Fruit fly (Drosophila melanogaster): ENCODE results near the gene Ing3.

Gene Ing3

DNA sequence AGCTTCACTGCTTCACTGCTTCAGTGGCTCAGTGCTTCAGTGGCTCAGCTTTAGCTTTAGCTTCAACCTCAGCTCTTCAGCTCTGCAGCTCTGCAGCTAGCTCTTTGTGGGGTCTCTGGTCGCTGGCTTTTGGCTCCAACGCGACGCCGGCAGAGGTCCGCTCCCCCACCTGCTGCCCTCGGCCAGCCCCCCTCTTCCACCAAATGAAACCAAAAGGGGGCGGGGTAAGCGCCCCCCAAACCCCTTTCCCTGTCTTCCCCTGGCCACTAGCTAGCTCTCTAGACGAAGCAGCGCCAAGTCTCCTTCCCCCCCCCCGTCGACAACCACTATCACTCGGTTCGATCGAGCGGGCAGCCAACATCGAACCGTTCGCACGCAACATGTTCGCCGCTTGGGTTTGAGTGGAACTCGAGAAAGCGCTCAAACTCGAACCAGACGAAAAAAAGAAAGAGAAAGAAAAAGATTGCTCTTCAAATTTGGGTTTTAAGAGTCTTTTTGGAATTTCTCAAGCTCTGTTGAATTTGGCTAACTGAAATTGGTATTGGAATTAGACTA lies 40.1 kb upstream of the Ing3 start, which contains the start of gene Cyp18a1:
Cyp18a1 (minus strand) TSS at position 95 of the 555 bp plus-strand sequence.
- TF ChIP-seq EcR (GFP tag; optimal IDR thresholded peaks at IDR 0.05) (peak; percentile 67), CG32121 (GFP tag; IDR thresholded peaks at IDR 0.05) (0 out of 2 replicates have a peak, but pooled peaks have one; percentile 18), CG8301 (tag; optimal IDR thresholded peaks at IDR 0.05) (no peak), CG13204 (GFP tag; optimal IDR thresholded peaks at IDR 0.05) (peak; percentile 76), Pif1A (GFP tag; optimal IDR thresholded peaks at IDR 0.05) (no peak), Ets98B (GFP tag; IDR thresholded peaks at IDR 0.05) (no peak), rn (GFP tag; IDR thresholded peaks at IDR 0.05) (no peak), CG15710 (tag; optimal IDR thresholded peaks at IDR 0.05) (no peak), CG8159 (tag; optimal IDR thresholded peaks at IDR 0.05) (no peak)

DNA sequence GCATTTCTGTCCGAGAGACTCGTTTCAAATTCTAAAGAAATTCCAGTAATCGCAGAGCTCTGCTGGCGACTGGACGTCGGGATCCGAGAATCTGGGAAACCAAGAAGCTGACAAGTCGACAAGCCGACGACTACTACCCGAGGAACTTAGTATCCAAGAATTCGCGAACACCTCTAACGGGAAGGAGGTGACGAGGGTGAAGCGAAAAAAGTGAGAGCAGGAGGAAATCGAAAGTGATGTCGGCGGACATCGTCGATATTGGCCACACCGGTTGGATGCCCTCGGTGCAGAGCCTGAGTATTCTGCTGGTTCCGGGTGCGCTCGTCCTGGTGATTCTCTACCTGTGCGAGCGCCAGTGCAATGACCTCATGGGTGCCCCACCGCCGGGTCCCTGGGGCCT lies 32.8 kb upstream of the Ing3 start, which contains the start of gene phtm:
phtm (plus strand) TSS at position 41 of the 400 bp plus-strand sequence.
- TF ChIP-seq CG10348 (GFP tag; IDR thresholded peaks at IDR 0.05) (no peak), CG15710 (tag; optimal IDR thresholded peaks at IDR 0.05) (no peak), Ets98B (GFP tag; IDR thresholded peaks at IDR 0.05) (no peak), gl (tag; optimal IDR thresholded peaks at IDR 0.05) (no peak), rn (GFP tag; IDR thresholded peaks at IDR 0.05) (no peak), fd96Ca (GFP tag; IDR thresholded peaks at IDR 0.05) (no peak), CG12605 (GFP tag; IDR thresholded peaks at IDR 0.05) (no peak), EcR (GFP tag; optimal IDR thresholded peaks at IDR 0.05) (peak; percentile 20), CG8301 (tag; optimal IDR thresholded peaks at IDR 0.05) (no peak)

DNA sequence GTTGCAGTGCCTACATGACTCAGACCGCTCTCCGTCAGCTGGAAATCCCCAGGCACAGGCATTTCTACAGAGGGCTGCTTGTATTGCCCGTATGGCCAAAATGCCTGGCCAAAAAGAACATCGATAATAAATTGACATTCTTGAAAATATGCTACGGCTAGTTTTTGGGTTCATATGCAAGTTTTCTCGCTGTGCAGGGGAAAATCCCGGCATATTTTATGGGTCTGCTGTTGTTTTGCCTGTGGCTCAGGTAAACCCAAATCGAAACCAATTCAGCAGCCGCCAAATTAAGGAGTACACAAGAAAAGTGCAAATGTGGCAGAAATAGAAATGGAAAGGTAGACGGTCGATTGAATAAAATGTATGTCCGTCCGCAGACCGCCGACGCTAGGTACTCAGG lies 32.0 kb upstream of the Ing3 start:
- TF ChIP-seq CG8301 (tag; optimal IDR thresholded peaks at IDR 0.05) (no peak), Pif1B (GFP tag; optimal IDR thresholded peaks at IDR 0.05) (no peak), Pif1A (GFP tag; optimal IDR thresholded peaks at IDR 0.05) (no peak), CG9948 (tag; optimal IDR thresholded peaks at IDR 0.05) (no peak), CG12605 (GFP tag; IDR thresholded peaks at IDR 0.05) (no peak), CG15710 (tag; optimal IDR thresholded peaks at IDR 0.05) (no peak), D1 (tag; optimal IDR thresholded peaks at IDR 0.05) (no peak), CG4496 (GFP tag; IDR thresholded peaks at IDR 0.05) (no peak), CG34367 (tag; optimal IDR thresholded peaks at IDR 0.05) (no peak), CG10348 (GFP tag; IDR thresholded peaks at IDR 0.05) (no peak), Snoo (tag; optimal IDR thresholded peaks at IDR 0.05) (no peak), CG13204 (GFP tag; optimal IDR thresholded peaks at IDR 0.05) (no peak), rn (GFP tag; IDR thresholded peaks at IDR 0.05) (no peak)

DNA sequence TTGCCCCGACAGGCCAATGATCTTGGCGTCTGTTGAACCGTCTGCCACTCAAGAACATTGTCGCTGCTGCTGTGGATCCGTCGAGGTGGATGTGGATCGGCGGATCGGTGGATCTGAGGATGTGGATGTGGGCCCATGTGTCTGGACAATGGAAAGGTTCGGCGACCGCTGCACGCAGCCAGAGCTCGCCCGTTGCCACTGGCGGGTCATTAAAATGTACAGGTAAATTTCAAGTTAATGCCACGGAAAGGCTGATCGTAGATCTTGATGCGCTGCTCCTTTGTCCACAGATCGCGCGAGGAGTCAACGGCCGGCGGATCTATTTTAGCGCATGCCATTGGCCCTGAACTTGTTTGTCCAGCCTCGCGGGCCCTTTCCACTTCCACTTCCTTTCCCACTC lies 31.6 kb upstream of the Ing3 start:
- no peak for TF ChIP-seq CG8301 (tag; optimal IDR thresholded peaks at IDR 0.05)
- peak; percentile 46 for TF ChIP-seq CG13204 (GFP tag; optimal IDR thresholded peaks at IDR 0.05)
- no peak for TF ChIP-seq CG4496 (GFP tag; IDR thresholded peaks at IDR 0.05)
- TF ChIP-seq EcR (GFP tag; optimal IDR thresholded peaks at IDR 0.05) = peak; percentile 99

DNA sequence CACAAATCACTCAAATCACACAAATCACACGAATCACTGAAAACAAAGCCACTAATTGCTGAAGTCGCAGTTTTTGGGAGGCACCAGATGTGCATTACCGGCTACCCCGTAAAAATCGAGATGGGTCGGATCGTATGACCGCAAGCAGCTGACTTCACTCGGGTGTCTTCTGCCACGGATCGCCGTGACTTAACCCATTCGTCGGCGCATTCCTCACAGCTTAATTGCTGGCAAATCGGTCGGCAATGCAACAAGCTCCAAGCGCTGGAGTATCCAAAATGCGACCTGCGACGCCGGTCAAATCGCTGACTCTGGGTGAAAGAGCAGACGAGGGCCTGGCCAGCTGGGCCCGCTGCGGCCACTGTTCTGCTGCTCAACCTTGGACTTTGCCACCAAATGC lies 29.9 kb upstream of the Ing3 start:
- TF ChIP-seq CG32121 (GFP tag; IDR thresholded peaks at IDR 0.05) = no peak
- TF ChIP-seq fd96Ca (GFP tag; IDR thresholded peaks at IDR 0.05) = no peak
- no peak for TF ChIP-seq CG8301 (tag; optimal IDR thresholded peaks at IDR 0.05)
- no peak for TF ChIP-seq CG17806 (tag; optimal IDR thresholded peaks at IDR 0.05)
- no peak for TF ChIP-seq CG4496 (GFP tag; IDR thresholded peaks at IDR 0.05)
- TF ChIP-seq rn (GFP tag; IDR thresholded peaks at IDR 0.05) = no peak
- no peak for TF ChIP-seq gl (tag; optimal IDR thresholded peaks at IDR 0.05)
- no peak for TF ChIP-seq CG9948 (tag; optimal IDR thresholded peaks at IDR 0.05)
- no peak for TF ChIP-seq D1 (tag; optimal IDR thresholded peaks at IDR 0.05)

DNA sequence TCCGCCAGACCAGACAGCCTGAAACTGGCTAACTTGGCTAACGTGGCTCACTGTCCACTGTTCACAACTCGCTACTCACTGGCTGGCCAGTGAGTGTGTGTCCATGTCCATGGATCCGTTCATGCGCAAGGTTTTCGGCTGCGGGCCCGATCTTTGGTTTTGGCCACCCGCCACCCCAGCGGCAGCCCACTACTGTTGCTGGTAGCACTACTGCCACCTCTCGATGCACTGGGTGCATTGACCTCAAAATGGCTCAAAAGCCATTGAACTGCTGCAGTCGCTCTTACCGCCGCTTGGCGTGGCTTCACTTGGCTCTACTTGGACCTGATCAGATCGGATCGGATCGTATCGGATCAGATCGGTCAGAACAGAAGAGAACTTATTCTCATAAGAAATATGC lies 28.5 kb upstream of the Ing3 start:
- TF ChIP-seq fd96Ca (GFP tag; IDR thresholded peaks at IDR 0.05) (no peak), CG9948 (tag; optimal IDR thresholded peaks at IDR 0.05) (no peak), CG14655 (GFP tag; optimal IDR thresholded peaks at IDR 0.05) (no peak), EcR (GFP tag; optimal IDR thresholded peaks at IDR 0.05) (peak; percentile 84)

DNA sequence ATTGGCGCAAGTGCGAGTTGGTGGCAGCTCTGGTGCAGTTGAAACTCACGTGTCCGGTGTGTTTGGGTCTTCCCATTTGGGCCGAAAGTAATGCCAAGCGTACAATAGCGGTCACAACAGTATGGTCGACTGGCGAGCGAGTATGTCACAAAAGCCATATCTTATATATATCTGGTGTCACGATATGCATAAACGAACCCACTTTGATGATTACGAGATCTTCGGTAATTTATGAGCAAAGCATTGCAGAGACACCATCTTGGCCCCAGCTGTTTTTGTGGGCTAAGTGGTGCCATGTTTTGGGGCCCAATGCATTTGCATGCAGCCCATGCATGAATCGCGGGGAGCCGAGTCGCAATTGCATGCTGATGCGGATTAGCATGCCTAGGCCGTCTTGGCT lies 26.0 kb upstream of the Ing3 start:
- TF ChIP-seq CG4496 (GFP tag; IDR thresholded peaks at IDR 0.05) (peak; percentile 75; the same call in 2 of the 3 replicates), fd96Ca (GFP tag; IDR thresholded peaks at IDR 0.05) (peak; percentile 79), CG9948 (tag; optimal IDR thresholded peaks at IDR 0.05) (peak; percentile 25), Pif1B (GFP tag; optimal IDR thresholded peaks at IDR 0.05) (peak; percentile 14), CG8159 (tag; optimal IDR thresholded peaks at IDR 0.05) (no peak), CG10348 (GFP tag; IDR thresholded peaks at IDR 0.05) (0 out of 2 replicates have a peak, but pooled peaks have one; percentile 31), CG34367 (tag; optimal IDR thresholded peaks at IDR 0.05) (no peak), Snoo (tag; optimal IDR thresholded peaks at IDR 0.05) (no peak), Pif1A (GFP tag; optimal IDR thresholded peaks at IDR 0.05) (peak; percentile 7), CG12605 (GFP tag; IDR thresholded peaks at IDR 0.05) (peak; percentile 41; the same call in 1 of the 2 replicates), CG8301 (tag; optimal IDR thresholded peaks at IDR 0.05) (peak; percentile 29), CG32121 (GFP tag; IDR thresholded peaks at IDR 0.05) (peak; percentile 53; the same call in 1 of the 2 replicates), Ets98B (GFP tag; IDR thresholded peaks at IDR 0.05) (peak; percentile 52), CG14655 (GFP tag; optimal IDR thresholded peaks at IDR 0.05) (peak; percentile 43)
